Worm (Caenorhabditis elegans): ENCODE measurements around the gene C09G9.1.

DNA sequence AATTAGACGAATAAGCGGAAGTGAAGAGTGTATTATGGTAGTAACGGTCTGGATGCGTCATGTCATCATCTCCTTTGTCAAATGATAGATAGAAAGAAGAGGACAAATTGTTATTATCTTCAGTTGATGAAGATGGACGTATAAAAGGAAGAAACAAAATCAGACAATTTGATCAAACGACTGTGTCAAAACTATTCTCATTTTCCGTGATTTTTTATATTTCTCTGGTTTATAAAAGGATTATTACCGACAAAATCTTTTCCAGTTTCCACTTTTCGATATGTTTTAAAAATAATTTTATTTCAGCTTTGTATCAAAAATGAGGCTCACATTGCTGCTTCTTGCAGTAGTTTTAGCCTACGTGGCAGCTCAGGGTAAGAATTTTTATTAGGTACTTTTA lies 49.3 kb downstream of the C09G9.1 start, which contains the start of gene grsp-2:
- no peak for TF ChIP-seq nhr-77 (tag; optimal IDR thresholded peaks at IDR 0.05)
- no peak for TF ChIP-seq daf-12 (tag; optimal IDR thresholded peaks at IDR 0.05)

Measured in whole organism, L4 larva.